Worm (Caenorhabditis elegans): Measurements from ENCODE around the gene F55D1.1.

The F55D1.1 gene

ce11 chrX:5450773-5451447, 38.7 kb upstream of the F55D1.1 start, which contains the start of gene C25F6.6 (continued):
- TF ChIP-seq gei-17 (GFP tag; optimal IDR thresholded peaks at IDR 0.05) (no peak), B0261.1 (tag; optimal IDR thresholded peaks at IDR 0.05) (peak; percentile 80), ama-1 (optimal IDR thresholded peaks at IDR 0.05) (no peak), ama-1 (GFP tag; optimal IDR thresholded peaks at IDR 0.05) (peak in 1 of 2 experiments; percentile 58), snpc-1.3 (tag; optimal IDR thresholded peaks at IDR 0.05; ENCODE audit: insufficient read depth) (peak; percentile 74), ztf-18 (tag; optimal IDR thresholded peaks at IDR 0.05) (peak; percentile 43), F23B12.7 (tag; optimal IDR thresholded peaks at IDR 0.05; ENCODE audit: insufficient read depth) (peak; percentile 64)

ce11 chrX:5451706-5452105, 37.9 kb upstream of the F55D1.1 start:
- no peak for TF ChIP-seq Y53G8AR.9 (GFP tag; conservative IDR thresholded peaks at IDR 0.05)
- no peak for TF ChIP-seq zim-3 (tag; optimal IDR thresholded peaks at IDR 0.05)
- TF ChIP-seq egl-18 (GFP tag; IDR thresholded peaks at IDR 0.05): no peak
- no peak for TF ChIP-seq cebp-1 (GFP tag; IDR thresholded peaks at IDR 0.05)
- no peak for TF ChIP-seq cebp-1 (tag; optimal IDR thresholded peaks at IDR 0.05)
- no peak for TF ChIP-seq efl-1 (GFP tag; optimal IDR thresholded peaks at IDR 0.05)
- no peak for TF ChIP-seq snpc-1.1 (tag; optimal IDR thresholded peaks at IDR 0.05; ENCODE audit: insufficient read depth)
- TF ChIP-seq lag-1 (GFP tag; IDR thresholded peaks at IDR 0.05): no peak
- no peak for TF ChIP-seq snpc-3.4 (tag; optimal IDR thresholded peaks at IDR 0.05)
- no peak for TF ChIP-seq egl-44 (GFP tag; IDR thresholded peaks at IDR 0.05)
- no peak for TF ChIP-seq lin-26 (GFP tag; IDR thresholded peaks at IDR 0.05)
- TF ChIP-seq bed-1 (GFP tag; IDR thresholded peaks at IDR 0.05): no peak
- TF ChIP-seq lin-40 (tag; optimal IDR thresholded peaks at IDR 0.05): no peak
- TF ChIP-seq F23B12.7 (tag; optimal IDR thresholded peaks at IDR 0.05; ENCODE audit: insufficient read depth): no peak
- TF ChIP-seq Y53F4B.3 (GFP tag; IDR thresholded peaks at IDR 0.05): no peak
- TF ChIP-seq hrde-1 (tag; optimal IDR thresholded peaks at IDR 0.05; ENCODE audit: borderline replicate concordance): no peak
- no peak for TF ChIP-seq sea-2 (GFP tag; IDR thresholded peaks at IDR 0.05)
- no peak for TF ChIP-seq ceh-58 (GFP tag; IDR thresholded peaks at IDR 0.05)
- TF ChIP-seq hlh-26 (GFP tag; conservative IDR thresholded peaks at IDR 0.05): no peak
- TF ChIP-seq mes-4 (tag; optimal IDR thresholded peaks at IDR 0.05): no peak
- no peak for TF ChIP-seq ets-4 (GFP tag; optimal IDR thresholded peaks at IDR 0.05)

ce11 chrX:5455107-5455506, 34.5 kb upstream of the F55D1.1 start:
- TF ChIP-seq lin-35 (GFP tag; optimal IDR thresholded peaks at IDR 0.05) (no peak), him-1 (tag; optimal IDR thresholded peaks at IDR 0.05) (no peak), F49E8.2 (tag; optimal IDR thresholded peaks at IDR 0.05; ENCODE audit: insufficient read depth) (no peak), athp-1 (tag; optimal IDR thresholded peaks at IDR 0.05) (no peak), let-607 (tag; optimal IDR thresholded peaks at IDR 0.05) (no peak), C17E4.6 (GFP tag; IDR thresholded peaks at IDR 0.05) (no peak), Y53F4B.3 (GFP tag; IDR thresholded peaks at IDR 0.05) (no peak)

- TF ChIP-seq ceh-40 (GFP tag; IDR thresholded peaks at IDR 0.05) (no peak), zim-3 (tag; optimal IDR thresholded peaks at IDR 0.05) (no peak), mel-28 (tag; optimal IDR thresholded peaks at IDR 0.05; ENCODE audit: borderline replicate concordance) (no peak)
These were observed 32.5 kb upstream of the F55D1.1 start for ce11 chrX:5457184-5457583.

Measured in whole organism, young adult.